Fruit fly (Drosophila melanogaster): Measurements from ENCODE around the gene Gs1.

The Gs1 gene

dm6 chr2L:158649-159257, 26.9 kb downstream of the Gs1 start, which contains the start of the genes CG33635 and spen (continued):
- TF ChIP-seq CG31365 (tag; optimal IDR thresholded peaks at IDR 0.05) (peak; percentile 18), Meics (GFP tag; optimal IDR thresholded peaks at IDR 0.05) (peak; percentile 22), CG17359 (tag; optimal IDR thresholded peaks at IDR 0.05) (peak; percentile 44), dati (GFP tag; IDR thresholded peaks at IDR 0.05) (no peak), CG10267 (tag; optimal IDR thresholded peaks at IDR 0.05) (peak; percentile 75), CG18619 (GFP tag; optimal IDR thresholded peaks at IDR 0.05) (peak; percentile 7), kay (GFP tag; optimal IDR thresholded peaks at IDR 0.05) (no peak), kni (GFP tag; optimal IDR thresholded peaks at IDR 0.05) (peak; percentile 66), CG8924 (tag; optimal IDR thresholded peaks at IDR 0.05) (peak; percentile 82), CG9876 (GFP tag; optimal IDR thresholded peaks at IDR 0.05) (no peak), ro (GFP tag; IDR thresholded peaks at IDR 0.05) (no peak), Rfx (GFP tag; IDR thresholded peaks at IDR 0.05) (no peak), C15 (GFP tag; IDR thresholded peaks at IDR 0.05) (no peak), CG9727 (GFP tag; optimal IDR thresholded peaks at IDR 0.05) (peak; percentile 5), CG12299 (tag; optimal IDR thresholded peaks at IDR 0.05) (peak; percentile 55), PHDP (tag; optimal IDR thresholded peaks at IDR 0.05) (peak; percentile 23), CG18476 (GFP tag; optimal IDR thresholded peaks at IDR 0.05) (no peak), CG12744 (GFP tag; optimal IDR thresholded peaks at IDR 0.05) (peak; percentile 5), Sox100B (GFP tag; optimal IDR thresholded peaks at IDR 0.05) (no peak), ac (GFP tag; optimal IDR thresholded peaks at IDR 0.05) (no peak), sug (tag; optimal IDR thresholded peaks at IDR 0.05) (peak; percentile 51), CG9609 (GFP tag; optimal IDR thresholded peaks at IDR 0.05) (no peak), CG4328 (GFP tag; optimal IDR thresholded peaks at IDR 0.05) (no peak), zen2 (GFP tag; IDR thresholded peaks at IDR 0.05; ENCODE audit: partially characterized antibody) (no peak), slp2 (GFP tag; optimal IDR thresholded peaks at IDR 0.05) (no peak), Myb (GFP tag; optimal IDR thresholded peaks at IDR 0.05) (peak; percentile 28), z (GFP tag; IDR thresholded peaks at IDR 0.05) (no peak), nau (GFP tag; optimal IDR thresholded peaks at IDR 0.05) (peak; percentile 26), CG8089 (GFP tag; optimal IDR thresholded peaks at IDR 0.05) (no peak), trh (GFP tag; optimal IDR thresholded peaks at IDR 0.05) (no peak), CG10209 (GFP tag; optimal IDR thresholded peaks at IDR 0.05) (peak; percentile 21), Dll (GFP tag; IDR thresholded peaks at IDR 0.05; ENCODE audit: partially characterized antibody) (no peak), CG6272 (GFP tag; IDR thresholded peaks at IDR 0.05) (no peak), CG1529 (GFP tag; optimal IDR thresholded peaks at IDR 0.05) (no peak), CG4360 (GFP tag; IDR thresholded peaks at IDR 0.05) (no peak), CG33213 (GFP tag; optimal IDR thresholded peaks at IDR 0.05) (peak; percentile 65), aop (GFP tag; IDR thresholded peaks at IDR 0.05) (no peak), zfh1 (GFP tag; IDR thresholded peaks at IDR 0.05) (no peak), CG12071 (GFP tag; optimal IDR thresholded peaks at IDR 0.05) (peak; percentile 20), CG13624 (GFP tag; optimal IDR thresholded peaks at IDR 0.05) (peak; percentile 17), peb (GFP tag; IDR thresholded peaks at IDR 0.05) (no peak), Oli (tag; optimal IDR thresholded peaks at IDR 0.05) (no peak), CG11504 (tag; optimal IDR thresholded peaks at IDR 0.05) (peak; percentile 62), CG2116 (GFP tag; optimal IDR thresholded peaks at IDR 0.05) (peak; percentile 63), ttk (GFP tag; IDR thresholded peaks at IDR 0.05) (no peak), bbx (GFP tag; IDR thresholded peaks at IDR 0.05; ENCODE audit: partially characterized antibody) (no peak), Neu2 (GFP tag; optimal IDR thresholded peaks at IDR 0.05; ENCODE audit: borderline replicate concordance) (no peak), chn (GFP tag; optimal IDR thresholded peaks at IDR 0.05) (no peak), wek (GFP tag; optimal IDR thresholded peaks at IDR 0.05) (peak; percentile 33), CG14014 (GFP tag; IDR thresholded peaks at IDR 0.05) (no peak), CG17912 (GFP tag; optimal IDR thresholded peaks at IDR 0.05) (peak; percentile 79)

All from whole organism, embryonic.